Worm (Caenorhabditis elegans) whole organism, L4 larva: ENCODE measurements around the gene Y54G2A.16.

Source experiments
- F26F4.8 ChIP-seq: fragments of 200-800 bp; sonication (Bioruptor generic); conservative IDR thresholded peaks from 2 replicates; pipeline ENCODE4 v1.3.6; 2022; ENCODE audit warnings: missing genetic modification characterization, missing compliant biosample characterization
- F37D6.2 ChIP-seq: sonication (generic microtip); optimal IDR thresholded peaks from 2 replicates; lab custom pipeline; 2016; ENCODE audit warnings: mild to moderate bottlenecking, missing genetic modification characterization, missing compliant biosample characterization
- F44E2.7 ChIP-seq: fragments of 200-800 bp; sonication (Bioruptor generic); IDR thresholded peaks from 2 replicates; pipeline ENCODE4 v2.1.2; 2022; ENCODE audit warnings: missing genetic modification characterization, missing compliant biosample characterization
- T26A8.4 ChIP-seq: fragments of 200-800 bp; sonication (Bioruptor generic); IDR thresholded peaks from 2 replicates; pipeline ENCODE4 v1.3.6; 2022; ENCODE audit warnings: missing genetic modification characterization, missing compliant biosample characterization
- Y48G9A.11 ChIP-seq: fragments of 200-800 bp; sonication (Bioruptor generic); IDR thresholded peaks from 2 replicates; pipeline ENCODE4 v1.3.6; 2022; ENCODE audit warnings: missing genetic modification reagents, missing genetic modification characterization, missing compliant biosample characterization
- Y75B8A.6 ChIP-seq: fragments of 200-800 bp; sonication (Bioruptor generic); IDR thresholded peaks from 2 replicates; pipeline ENCODE4 v1.3.6; 2022; ENCODE audit warnings: missing genetic modification reagents, missing genetic modification characterization, missing compliant biosample characterization
- ZK337.2 ChIP-seq: fragments of 200-800 bp; sonication (Bioruptor generic); IDR thresholded peaks from 2 replicates; pipeline ENCODE4 v1.3.6; 2022; ENCODE audit warnings: missing genetic modification reagents, missing genetic modification characterization, missing compliant biosample characterization
- ZK546.5 ChIP-seq, 2 experiments: sonication (generic microtip); optimal IDR thresholded peaks; 2 replicates each; lab custom pipeline; 2017; ENCODE audit warnings: missing biosample characterization in 2 of 2, missing genetic modification characterization in 2 of 2
- aha-1 ChIP-seq: fragments of 150-350 bp; peaks from one replicate; lab custom pipeline; 2014; ENCODE audit warnings: missing biosample characterization, missing genetic modification characterization
- aly-2 ChIP-seq: sonication (generic microtip); optimal IDR thresholded peaks from 2 replicates; lab custom pipeline; 2018; ENCODE audit warnings: missing biosample characterization, missing genetic modification characterization
- ama-1 ChIP-seq: fragments of 150-350 bp; optimal IDR thresholded peaks from 2 replicates; lab custom pipeline; 2014; ENCODE audit warnings: inconsistent platforms, mixed read lengths
- attf-4 ChIP-seq: sonication (generic microtip); optimal IDR thresholded peaks from 3 replicates; lab custom pipeline; 2017; ENCODE audit warnings: missing biosample characterization, missing genetic modification characterization
- ceh-28 ChIP-seq: fragments of 150-350 bp; optimal IDR thresholded peaks from 2 replicates; lab custom pipeline; 2014; ENCODE audit warnings: missing biosample characterization, missing genetic modification reagents, missing genetic modification characterization
- ceh-44 ChIP-seq: fragments of 200-800 bp; sonication (Bioruptor generic); IDR thresholded peaks from 2 replicates; pipeline ENCODE4 v1.3.6; 2022; ENCODE audit warnings: missing genetic modification reagents, missing genetic modification characterization, missing compliant biosample characterization
- ces-1 ChIP-seq: fragments of 150-350 bp; sonication (generic microtip); optimal IDR thresholded peaks from 4 replicates; lab custom pipeline; 2014; ENCODE audit warnings: missing biosample characterization, missing genetic modification reagents, missing genetic modification characterization
- dmd-8 ChIP-seq: fragments of 200-800 bp; sonication (Bioruptor generic); IDR thresholded peaks from 2 replicates; pipeline ENCODE4 v1.3.6; 2022; ENCODE audit warnings: missing genetic modification characterization, missing compliant biosample characterization
- dmd-9 ChIP-seq: fragments of 200-800 bp; sonication (Bioruptor generic); IDR thresholded peaks from 2 replicates; pipeline ENCODE4 v1.3.6; 2022; ENCODE audit warnings: missing genetic modification reagents, missing genetic modification characterization, missing compliant biosample characterization
- dve-1 ChIP-seq: sonication (generic microtip); optimal IDR thresholded peaks from 2 replicates; lab custom pipeline; 2017; ENCODE audit warnings: antibody characterized with exemption, mild to moderate bottlenecking, missing genetic modification characterization, missing compliant biosample characterization; ENCODE audit not compliant: insufficient read depth
- fkh-10 ChIP-seq: fragments of 150-350 bp; optimal IDR thresholded peaks from 2 replicates; lab custom pipeline; 2014; ENCODE audit warnings: missing biosample characterization, missing genetic modification reagents, missing genetic modification characterization
- hmg-1.1 ChIP-seq: fragments of 200-800 bp; sonication (Bioruptor generic); IDR thresholded peaks from 2 replicates; pipeline ENCODE4 v1.3.6; 2022; ENCODE audit warnings: missing genetic modification reagents, missing genetic modification characterization, missing compliant biosample characterization
- lin-1 ChIP-seq: fragments of 200-800 bp; sonication (Bioruptor generic); IDR thresholded peaks from 2 replicates; pipeline ENCODE4 v1.3.6; 2022; ENCODE audit warnings: missing genetic modification reagents, missing genetic modification characterization, missing compliant biosample characterization
- lin-15B ChIP-seq: fragments of 150-350 bp; sonication (generic microtip); optimal IDR thresholded peaks from 3 replicates; lab custom pipeline; 2014; ENCODE audit warnings: missing biosample characterization, missing genetic modification characterization
- lin-29 ChIP-seq: fragments of 200-800 bp; sonication (Bioruptor generic); IDR thresholded peaks from 2 replicates; pipeline ENCODE4 v1.3.6; 2022; ENCODE audit warnings: missing genetic modification reagents, missing genetic modification characterization, missing compliant biosample characterization
- lin-39 ChIP-seq: fragments of 150-350 bp; optimal IDR thresholded peaks from 2 replicates; lab custom pipeline; 2014; ENCODE audit warnings: missing biosample characterization, missing genetic modification reagents, missing genetic modification characterization
- madf-9 ChIP-seq: fragments of 200-800 bp; sonication (Bioruptor generic); conservative IDR thresholded peaks from 2 replicates; pipeline ENCODE4 v1.3.6; 2022; ENCODE audit warnings: missing genetic modification reagents, missing genetic modification characterization, missing compliant biosample characterization
- mdl-1 ChIP-seq, 2 experiments: fragments of 150-350 bp in 1 of 2; sonication (generic microtip) in 1 of 2; optimal IDR thresholded peaks; 2 replicates each; lab custom pipeline; 2014 to 2017; ENCODE audit warnings: missing biosample characterization in 2 of 2, missing genetic modification characterization in 2 of 2
- mep-1 ChIP-seq: fragments of 150-350 bp; sonication (generic microtip); optimal IDR thresholded peaks from 3 replicates; lab custom pipeline; 2014; ENCODE audit warnings: missing biosample characterization, missing genetic modification characterization
- mes-2 ChIP-seq: sonication (generic microtip); optimal IDR thresholded peaks from 2 replicates; lab custom pipeline; 2016; ENCODE audit warnings: missing genotype, mild to moderate bottlenecking, missing genetic modification characterization, missing compliant biosample characterization; ENCODE audit not compliant: poor library complexity, severe bottlenecking
- nhr-111 ChIP-seq: fragments of 200-800 bp; sonication (Bioruptor generic); optimal IDR thresholded peaks from 2 replicates; lab custom pipeline; 2018; ENCODE audit warnings: mild to moderate bottlenecking, missing genetic modification characterization, missing compliant biosample characterization
- nhr-237 ChIP-seq: sonication (generic microtip); optimal IDR thresholded peaks from 2 replicates; lab custom pipeline; 2017; ENCODE audit warnings: missing biosample characterization, missing genetic modification characterization
- nhr-25 ChIP-seq: sonication (generic microtip); optimal IDR thresholded peaks from 2 replicates; lab custom pipeline; 2017; ENCODE audit warnings: missing genetic modification characterization, mild to moderate bottlenecking, missing compliant biosample characterization, antibody characterized with exemption, moderate library complexity, borderline replicate concordance; ENCODE audit not compliant: insufficient read depth
- nhr-28 ChIP-seq: fragments of 150-350 bp; optimal IDR thresholded peaks from 2 replicates; lab custom pipeline; 2014; ENCODE audit warnings: missing biosample characterization, missing genetic modification characterization
- nhr-41 ChIP-seq: fragments of 200-800 bp; sonication (Bioruptor generic); IDR thresholded peaks from 2 replicates; pipeline ENCODE4 v1.3.6; 2022; ENCODE audit warnings: missing genetic modification reagents, missing genetic modification characterization, missing compliant biosample characterization
- nhr-42 ChIP-seq: fragments of 200-800 bp; sonication (Bioruptor generic); IDR thresholded peaks from 2 replicates; pipeline ENCODE4 v1.3.6; 2022; ENCODE audit warnings: missing genetic modification characterization, missing compliant biosample characterization
- nhr-76 ChIP-seq: fragments of 150-350 bp; optimal IDR thresholded peaks from 2 replicates; lab custom pipeline; 2014; ENCODE audit warnings: missing biosample characterization, missing genetic modification characterization
- pha-4 ChIP-seq, 2 experiments: fragments of 150-350 bp in 1 of 2; fragments of 200-800 bp in 1 of 2; sonication (Bioruptor generic) in 1 of 2; IDR thresholded peaks in 1 of 2; optimal IDR thresholded peaks in 1 of 2; 2 replicates each; pipeline versions ENCODE4 v1.3.6 to Lab custom; 2014 to 2022; ENCODE audit warnings: missing genetic modification characterization in 2 of 2, missing genetic modification reagents in 2 of 2, missing biosample characterization in 1 of 2, missing compliant biosample characterization in 1 of 2
- php-3 ChIP-seq: fragments of 200-800 bp; sonication (Bioruptor generic); IDR thresholded peaks from 2 replicates; pipeline ENCODE4 v1.3.6; 2022; ENCODE audit warnings: missing genetic modification reagents, missing genetic modification characterization, missing compliant biosample characterization
- rbr-2 ChIP-seq: sonication (generic microtip); optimal IDR thresholded peaks from 2 replicates; lab custom pipeline; 2016; ENCODE audit warnings: missing genotype, missing genetic modification characterization, missing compliant biosample characterization
- saeg-2 ChIP-seq: fragments of 200-800 bp; sonication (Bioruptor generic); IDR thresholded peaks from 2 replicates; pipeline ENCODE4 v1.3.6; 2022; ENCODE audit warnings: missing genetic modification reagents, missing genetic modification characterization, missing compliant biosample characterization
- set-16 ChIP-seq: fragments of 200-800 bp; sonication (Bioruptor generic); IDR thresholded peaks from 2 replicates; pipeline ENCODE4 v1.3.6; 2022; ENCODE audit warnings: missing genetic modification reagents, missing genetic modification characterization, missing compliant biosample characterization
- skn-1 ChIP-seq: fragments of 150-350 bp; optimal IDR thresholded peaks from 2 replicates; lab custom pipeline; 2014; ENCODE audit warnings: missing biosample characterization, missing genetic modification characterization
- snpc-1.2 ChIP-seq: fragments of 200-800 bp; sonication (Bioruptor generic); IDR thresholded peaks from 2 replicates; pipeline ENCODE4 v1.3.6; 2022; ENCODE audit warnings: missing genetic modification reagents, missing genetic modification characterization, missing compliant biosample characterization
- spr-3 ChIP-seq: fragments of 200-800 bp; sonication (Bioruptor generic); optimal IDR thresholded peaks from 2 replicates; lab custom pipeline; 2018; ENCODE audit warnings: mild to moderate bottlenecking, missing genetic modification characterization, missing compliant biosample characterization
- unc-130 ChIP-seq: sonication (generic microtip); optimal IDR thresholded peaks from 2 replicates; lab custom pipeline; 2016; ENCODE audit warnings: missing genetic modification reagents, missing genetic modification characterization, missing compliant biosample characterization
- unc-62 ChIP-seq, 3 experiments: fragments of 150-350 bp in 1 of 3; sonication (generic microtip); optimal IDR thresholded peaks in 2 of 3; peaks in 1 of 3; 1 replicate in 1 of 3; 2 replicates in 2 of 3; lab custom pipeline; 2014 to 2017; ENCODE audit warnings: missing biosample characterization in 3 of 3, missing genetic modification characterization in 3 of 3, missing genetic modification reagents in 3 of 3, missing genotype in 1 of 3
- zfp-2 ChIP-seq: sonication (generic microtip); optimal IDR thresholded peaks from 2 replicates; lab custom pipeline; 2016; ENCODE audit warnings: mild to moderate bottlenecking, missing genetic modification characterization, missing compliant biosample characterization
- zfp-3 ChIP-seq: fragments of 200-800 bp; sonication (Bioruptor generic); conservative IDR thresholded peaks from 2 replicates; pipeline ENCODE4 v1.3.6; 2022; ENCODE audit warnings: missing genetic modification reagents, missing genetic modification characterization, missing compliant biosample characterization
- zip-11 ChIP-seq: fragments of 200-800 bp; sonication (Bioruptor generic); IDR thresholded peaks from 2 replicates; pipeline ENCODE4 v1.3.6; 2022; ENCODE audit warnings: missing genetic modification characterization, missing compliant biosample characterization
- ztf-7 ChIP-seq: fragments of 150-350 bp; optimal IDR thresholded peaks from 2 replicates; lab custom pipeline; 2014; ENCODE audit warnings: missing biosample characterization, missing genetic modification characterization

Gene Y54G2A.16

ce11 chrIV:2817038-2817437, 47.6 kb downstream of the Y54G2A.16 start:
- TF ChIP-seq Y75B8A.6 (GFP tag; lab: Robert Waterston, UW) (no peak), F44E2.7 (no peak), set-16 (GFP tag; lab: Robert Waterston, UW) (peak; percentile 82), zfp-3 (GFP tag; lab: Robert Waterston, UW) (no peak), fkh-10 (GFP tag; lab: Kevin White, UChicago) (no peak), ceh-28 (no peak), madf-9 (GFP tag; lab: Robert Waterston, UW) (0 out of 2 replicates have a peak, but pooled peaks have one; percentile 23), unc-62 (GFP tag; optimal IDR thresholded peaks at IDR 0.05 in 1 of 2; lab: Kevin White, UChicago) (no peak), unc-62 (tag; optimal IDR thresholded peaks at IDR 0.05; lab: Kevin White, UChicago) (no peak), lin-39 (no peak), nhr-111 (GFP tag; lab: Kevin White, UChicago) (no peak), spr-3 (GFP tag; lab: Kevin White, UChicago) (no peak), zfp-2 (no peak), nhr-28 (no peak), ceh-44 (GFP tag; lab: Robert Waterston, UW) (no peak), aha-1 (tag; lab: Kevin White, UChicago) (peak; percentile 24)

DNA sequence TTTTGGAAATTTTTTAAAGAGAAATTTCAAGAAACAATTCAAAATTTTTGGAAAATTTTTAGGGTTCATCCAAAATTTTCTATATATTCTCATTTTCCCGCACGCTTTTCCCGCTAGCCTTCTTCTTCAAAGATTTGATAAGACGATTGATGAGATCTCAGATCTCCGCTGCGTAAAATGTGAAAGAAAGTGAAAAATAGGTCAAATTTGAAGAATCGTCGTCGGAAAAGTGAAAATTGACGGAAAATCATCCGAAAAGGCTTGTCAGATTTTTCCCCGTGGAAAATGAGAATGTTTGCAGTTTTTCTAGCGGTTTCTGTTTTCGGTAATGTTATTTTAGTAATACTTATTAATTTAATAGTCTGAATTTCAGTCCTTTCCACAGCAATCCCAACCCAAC, 55.4 kb downstream of the Y54G2A.16 start, which contains the start of gene Y54G2A.76:
Gene Y54G2A.76 (plus strand): TSS at position 203 of the 400 bp plus-strand sequence.
- TF ChIP-seq nhr-76 (tag; lab: Kevin White, UChicago), result no peak
- TF ChIP-seq ceh-44 (GFP tag; lab: Robert Waterston, UW), result no peak
- TF ChIP-seq lin-15B, result no peak
- TF ChIP-seq ZK337.2 (GFP tag; lab: Robert Waterston, UW), result no peak
- TF ChIP-seq nhr-25 (tag; lab: Kevin White, UChicago), result no peak
- no peak for TF ChIP-seq dmd-8 (GFP tag; lab: Robert Waterston, UW)
- TF ChIP-seq ztf-7, result no peak
- TF ChIP-seq F37D6.2 (tag; lab: Kevin White, UChicago), result no peak
- no peak for TF ChIP-seq ZK546.5 (tag; optimal IDR thresholded peaks at IDR 0.05; lab: Kevin White, UChicago)
- TF ChIP-seq ces-1, result no peak
- no peak for TF ChIP-seq aly-2 (tag; lab: Kevin White, UChicago)
- no peak for TF ChIP-seq lin-29
- no peak for TF ChIP-seq pha-4 (GFP tag; IDR thresholded peaks at IDR 0.05; lab: Robert Waterston, UW)
- no peak for TF ChIP-seq pha-4 (tag; optimal IDR thresholded peaks at IDR 0.05; lab: Kevin White, UChicago)
- TF ChIP-seq php-3 (GFP tag; lab: Robert Waterston, UW), result no peak
- no peak for TF ChIP-seq attf-4
- no peak for TF ChIP-seq skn-1 (tag; lab: Kevin White, UChicago)
- no peak for TF ChIP-seq lin-1
- TF ChIP-seq zip-11, result no peak
- no peak for TF ChIP-seq mep-1 (tag; lab: Kevin White, UChicago)
- TF ChIP-seq, all 104 proteins: peak for 0

- TF ChIP-seq nhr-237 (no peak), ama-1 (lab: Kevin White, UChicago) (no peak), unc-130 (GFP tag; lab: Kevin White, UChicago) (peak; percentile 3), nhr-28 (no peak), T26A8.4 (no peak), Y48G9A.11 (GFP tag; lab: Robert Waterston, UW) (no peak), dve-1 (tag; lab: Kevin White, UChicago) (no peak), mes-2 (tag; lab: Kevin White, UChicago) (peak; percentile 43), nhr-41 (GFP tag; lab: Robert Waterston, UW) (no peak), rbr-2 (tag; lab: Kevin White, UChicago) (no peak), dmd-9 (GFP tag; lab: Robert Waterston, UW) (0 out of 2 replicates have a peak, but pooled peaks have one; percentile 48), hmg-1.1 (GFP tag; lab: Robert Waterston, UW) (no peak), nhr-42 (GFP tag; lab: Robert Waterston, UW) (no peak), nhr-111 (GFP tag; lab: Kevin White, UChicago) (no peak), zip-11 (no peak), snpc-1.2 (no peak), saeg-2 (GFP tag; lab: Robert Waterston, UW) (no peak), mdl-1 (tag; optimal IDR thresholded peaks at IDR 0.05; lab: Kevin White, UChicago) (no peak), dmd-8 (GFP tag; lab: Robert Waterston, UW) (0 out of 2 replicates have a peak, but pooled peaks have one; percentile 53), F26F4.8 (GFP tag; lab: Robert Waterston, UW) (0 out of 2 replicates have a peak, but pooled peaks have one; percentile 55)
These were observed 56.5 kb downstream of the Y54G2A.16 start for ce11 chrIV:2808154-2808553.
